Fruit fly (Drosophila melanogaster) whole organism, embryonic: ENCODE data around the gene CatB.
A peak's percentile ranks its signal among the peaks of the same experiment; 100 is the strongest.

ENCODE experiments used
- Blimp-1 ChIP-seq: fragments of 200-800 bp; sonication (Bioruptor generic); optimal IDR thresholded peaks from 3 replicates; lab custom pipeline; 2018; ENCODE audit warnings: missing biosample characterization, missing genetic modification characterization, mild to moderate bottlenecking, moderate library complexity, missing genetic modification reagents
- C15 ChIP-seq: fragments of 200-800 bp; sonication (Bioruptor generic); IDR thresholded peaks from 3 replicates; pipeline ENCODE4 v1.3.6; 2022; ENCODE audit warnings: missing biosample characterization, missing genetic modification characterization
- CG10321 ChIP-seq: fragments of 200-800 bp; sonication (Bioruptor generic); IDR thresholded peaks from 2 replicates; pipeline ENCODE4 v1.3.6; 2022; ENCODE audit warnings: missing biosample characterization, missing genetic modification characterization
- CG11398 ChIP-seq: fragments of 200-800 bp; sonication (Bioruptor generic); optimal IDR thresholded peaks from 2 replicates; lab custom pipeline; 2016; ENCODE audit warnings: missing biosample characterization, missing genetic modification characterization
- CG11504 ChIP-seq: fragments of 200-800 bp; sonication (Bioruptor generic); optimal IDR thresholded peaks from 3 replicates; lab custom pipeline; 2019; ENCODE audit warnings: missing biosample characterization, mild to moderate bottlenecking, missing genetic modification characterization, moderate library complexity
- CG12071 ChIP-seq: fragments of 200-800 bp; sonication (Bioruptor generic); optimal IDR thresholded peaks from 3 replicates; lab custom pipeline; 2018; ENCODE audit warnings: missing biosample characterization, mild to moderate bottlenecking, missing genetic modification characterization
- CG14667 ChIP-seq: fragments of 200-800 bp; sonication (Bioruptor generic); IDR thresholded peaks from 2 replicates; pipeline ENCODE4 v1.3.6; 2022; ENCODE audit warnings: missing biosample characterization, missing genetic modification characterization
- CG14965 ChIP-seq: fragments of 200-800 bp; sonication (Bioruptor generic); optimal IDR thresholded peaks from 2 replicates; lab custom pipeline; 2016; ENCODE audit warnings: missing biosample characterization, missing genetic modification characterization, borderline replicate concordance
- CG1529 ChIP-seq: fragments of 200-800 bp; sonication (Bioruptor generic); optimal IDR thresholded peaks from 3 replicates; lab custom pipeline; 2018; ENCODE audit warnings: missing biosample characterization, missing genetic modification characterization
- CG1602 ChIP-seq: fragments of 200-800 bp; sonication (Bioruptor generic); optimal IDR thresholded peaks from 3 replicates; lab custom pipeline; 2016; ENCODE audit warnings: missing biosample characterization, missing genetic modification characterization
- CG16813 ChIP-seq: fragments of 200-800 bp; sonication (Bioruptor generic); IDR thresholded peaks from 3 replicates; pipeline ENCODE4 v1.3.6; 2022; ENCODE audit warnings: missing biosample characterization, missing genetic modification characterization; ENCODE audit not compliant: partially characterized antibody
- CG17186 ChIP-seq: fragments of 200-800 bp; sonication (Bioruptor generic); optimal IDR thresholded peaks from 3 replicates; lab custom pipeline; 2017; ENCODE audit warnings: missing biosample characterization, missing genetic modification reagents, missing genetic modification characterization
- CG2116 ChIP-seq: fragments of 200-800 bp; sonication (Bioruptor generic); optimal IDR thresholded peaks from 3 replicates; lab custom pipeline; 2018; ENCODE audit warnings: missing biosample characterization, mild to moderate bottlenecking, missing genetic modification characterization
- CG2678 ChIP-seq: fragments of 200-800 bp; sonication (Bioruptor generic); optimal IDR thresholded peaks from 3 replicates; lab custom pipeline; 2019; ENCODE audit warnings: missing biosample characterization, mild to moderate bottlenecking, missing genetic modification characterization, moderate library complexity
- CG33557 ChIP-seq: fragments of 200-800 bp; sonication (Bioruptor generic); optimal IDR thresholded peaks from 2 replicates; lab custom pipeline; 2019; ENCODE audit warnings: missing biosample characterization, mild to moderate bottlenecking, missing genetic modification characterization, moderate library complexity
- CG42726 ChIP-seq: fragments of 200-800 bp; sonication (Bioruptor generic); IDR thresholded peaks from 2 replicates; pipeline ENCODE4 v1.3.6; 2022; ENCODE audit warnings: missing biosample characterization, missing genetic modification characterization; ENCODE audit not compliant: partially characterized antibody
- CG4282 ChIP-seq: fragments of 200-800 bp; sonication (Bioruptor generic); optimal IDR thresholded peaks from 2 replicates; lab custom pipeline; 2016; ENCODE audit warnings: missing biosample characterization, missing genetic modification characterization
- CG8765 ChIP-seq: fragments of 200-800 bp; sonication (Bioruptor generic); IDR thresholded peaks from 2 replicates; pipeline ENCODE4 v1.3.6; 2022; ENCODE audit warnings: missing biosample characterization, missing genetic modification characterization
- Dll ChIP-seq: fragments of 200-800 bp; sonication (Bioruptor generic); IDR thresholded peaks from 4 replicates; pipeline ENCODE4 v1.3.6; 2022; ENCODE audit warnings: missing biosample characterization, missing genetic modification characterization; ENCODE audit not compliant: partially characterized antibody
- Drgx ChIP-seq: fragments of 200-800 bp; sonication (Bioruptor generic); IDR thresholded peaks from 2 replicates; pipeline ENCODE4 v1.3.6; 2022; ENCODE audit warnings: missing biosample characterization, missing genetic modification characterization
- HmgZ ChIP-seq: fragments of 200-800 bp; sonication (Bioruptor generic); optimal IDR thresholded peaks from 2 replicates; lab custom pipeline; 2018; ENCODE audit warnings: missing biosample characterization, mild to moderate bottlenecking, missing genetic modification characterization
- Max ChIP-seq: fragments of 200-800 bp; sonication (Bioruptor generic); optimal IDR thresholded peaks from 2 replicates; lab custom pipeline; 2016; ENCODE audit warnings: missing biosample characterization, mild to moderate bottlenecking, missing genetic modification characterization
- Neu2 ChIP-seq: fragments of 200-800 bp; sonication (Bioruptor generic); optimal IDR thresholded peaks from 3 replicates; lab custom pipeline; 2016; ENCODE audit warnings: missing biosample characterization, missing genetic modification characterization, borderline replicate concordance
- Nf-YA ChIP-seq: fragments of 200-800 bp; sonication (Bioruptor generic); IDR thresholded peaks from 2 replicates; pipeline ENCODE4 v1.3.6; 2022; ENCODE audit warnings: missing biosample characterization, missing genetic modification characterization
- Xbp1 ChIP-seq: fragments of 200-800 bp; sonication (Bioruptor generic); optimal IDR thresholded peaks from 3 replicates; lab custom pipeline; 2016; ENCODE audit warnings: missing biosample characterization, mild to moderate bottlenecking, missing genetic modification characterization
- ab ChIP-seq: fragments of 200-800 bp; sonication (Bioruptor generic); optimal IDR thresholded peaks from 2 replicates; lab custom pipeline; 2016; ENCODE audit warnings: missing biosample characterization, missing genetic modification characterization
- ac ChIP-seq: fragments of 200-800 bp; sonication (Bioruptor generic); optimal IDR thresholded peaks from 3 replicates; lab custom pipeline; 2017; ENCODE audit warnings: missing biosample characterization, mild to moderate bottlenecking, missing genetic modification characterization
- amos ChIP-seq: fragments of 200-800 bp; sonication (Bioruptor generic); IDR thresholded peaks from 2 replicates; pipeline ENCODE4 v1.3.6; 2022; ENCODE audit warnings: missing biosample characterization, missing genetic modification characterization; ENCODE audit not compliant: partially characterized antibody
- ap ChIP-seq: fragments of 200-800 bp; sonication (Bioruptor generic); IDR thresholded peaks from 2 replicates; pipeline ENCODE4 v1.3.6; 2022; ENCODE audit warnings: missing biosample characterization, missing genetic modification characterization
- ara ChIP-seq: fragments of 200-800 bp; sonication (Bioruptor generic); IDR thresholded peaks from 2 replicates; pipeline ENCODE4 v1.3.6; 2022; ENCODE audit warnings: missing biosample characterization, missing genetic modification characterization
- bcd ChIP-seq: fragments of 200-800 bp; sonication (Bioruptor generic); optimal IDR thresholded peaks from 2 replicates; lab custom pipeline; 2017; ENCODE audit warnings: missing biosample characterization, mild to moderate bottlenecking, missing genetic modification characterization
- crol ChIP-seq: fragments of 200-800 bp; sonication (Bioruptor generic); IDR thresholded peaks from 2 replicates; pipeline ENCODE4 v1.3.6; 2022; ENCODE audit warnings: missing biosample characterization, missing genetic modification characterization
- cwo ChIP-seq: fragments of 200-800 bp; sonication (Bioruptor generic); optimal IDR thresholded peaks from 3 replicates; lab custom pipeline; 2017; ENCODE audit warnings: missing biosample characterization, missing genetic modification characterization, mild to moderate bottlenecking, moderate library complexity, missing genetic modification reagents
- dmrt11E ChIP-seq: fragments of 200-800 bp; sonication (Bioruptor generic); optimal IDR thresholded peaks from 3 replicates; lab custom pipeline; 2018; ENCODE audit warnings: missing biosample characterization, mild to moderate bottlenecking, missing genetic modification characterization, moderate library complexity
- eve ChIP-seq, 2 experiments: fragments of >200 bp; optimal IDR thresholded peaks; 2 replicates each; lab custom pipeline; 2017; ENCODE audit warnings: missing biosample characterization in 2 of 2, missing genetic modification characterization in 2 of 2
- fd3F ChIP-seq: fragments of 200-800 bp; sonication (Bioruptor generic); optimal IDR thresholded peaks from 2 replicates; lab custom pipeline; 2018; ENCODE audit warnings: missing biosample characterization, mild to moderate bottlenecking, missing genetic modification characterization, moderate library complexity
- jumu ChIP-seq: fragments of 200-800 bp; sonication (Bioruptor generic); optimal IDR thresholded peaks from 3 replicates; lab custom pipeline; 2016; ENCODE audit warnings: missing biosample characterization, missing genetic modification characterization
- knrl ChIP-seq: fragments of 200-800 bp; sonication (Bioruptor generic); IDR thresholded peaks from 3 replicates; pipeline ENCODE4 v1.3.6; 2022; ENCODE audit warnings: missing biosample characterization, missing genetic modification characterization; ENCODE audit not compliant: partially characterized antibody
- pita ChIP-seq: fragments of 200-800 bp; sonication (Bioruptor generic); optimal IDR thresholded peaks from 2 replicates; lab custom pipeline; 2017; ENCODE audit warnings: missing biosample characterization, mild to moderate bottlenecking, missing genetic modification characterization
- pnt ChIP-seq: fragments of 200-800 bp; sonication (Bioruptor generic); optimal IDR thresholded peaks from 3 replicates; lab custom pipeline; 2016; ENCODE audit warnings: missing biosample characterization, missing genetic modification characterization
- ranshi ChIP-seq: fragments of 200-800 bp; sonication (Bioruptor generic); IDR thresholded peaks from 2 replicates; pipeline ENCODE4 v1.3.6; 2022; ENCODE audit warnings: missing biosample characterization, missing genetic modification characterization
- sc ChIP-seq, 3 experiments: fragments of >200 bp in 2 of 3; fragments of 200-800 bp in 1 of 3; sonication (Bioruptor generic) in 1 of 3; optimal IDR thresholded peaks; 2 replicates in 2 of 3; 3 replicates in 1 of 3; lab custom pipeline; 2017; ENCODE audit warnings: mild to moderate bottlenecking in 1 of 3, missing biosample characterization in 1 of 3, missing genetic modification characterization in 1 of 3, missing genetic modification reagents in 1 of 3
- scrt ChIP-seq: fragments of 200-800 bp; sonication (Bioruptor generic); optimal IDR thresholded peaks from 2 replicates; lab custom pipeline; 2018; ENCODE audit warnings: missing biosample characterization, mild to moderate bottlenecking, missing genetic modification characterization, moderate library complexity
- slp2 ChIP-seq: fragments of 200-800 bp; sonication (Bioruptor generic); optimal IDR thresholded peaks from 2 replicates; lab custom pipeline; 2016; ENCODE audit warnings: missing biosample characterization, missing genetic modification characterization
- stc ChIP-seq: fragments of 200-800 bp; sonication (Bioruptor generic); IDR thresholded peaks from 2 replicates; pipeline ENCODE4 v1.3.6; 2022; ENCODE audit warnings: missing biosample characterization, missing genetic modification characterization
- unpg ChIP-seq: fragments of 200-800 bp; sonication (Bioruptor generic); optimal IDR thresholded peaks from 3 replicates; lab custom pipeline; 2018; ENCODE audit warnings: missing biosample characterization, mild to moderate bottlenecking, missing genetic modification characterization, moderate library complexity
- usp ChIP-seq: fragments of >200 bp; optimal IDR thresholded peaks from 2 replicates; lab custom pipeline; 2017; ENCODE audit warnings: missing biosample characterization, missing genetic modification characterization
- vfl ChIP-seq: fragments of 200-800 bp; sonication (Bioruptor generic); optimal IDR thresholded peaks from 2 replicates; lab custom pipeline; 2016; ENCODE audit warnings: missing biosample characterization, missing genetic modification characterization

Gene CatB

dm6 chr2L:8734998-8735397 lies 29.6 kb downstream of the CatB start:
- TF ChIP-seq CG11398 (GFP tag; lab: Kevin White, UChicago) (no peak), eve (GFP tag; optimal IDR thresholded peaks at IDR 0.05; lab: Kevin White, UChicago) (peak in 1 of 2 experiments; percentile 74), ara (GFP tag; lab: Robert Waterston, UW) (0 out of 2 replicates have a peak, but pooled peaks have one; percentile 24), ab (GFP tag; lab: Kevin White, UChicago) (no peak), CG2116 (GFP tag; lab: Kevin White, UChicago) (no peak), CG42726 (GFP tag; lab: Robert Waterston, UW) (no peak), slp2 (GFP tag; lab: Kevin White, UChicago) (no peak), Blimp-1 (peak; percentile 95), Drgx (no peak), ap (GFP tag; lab: Robert Waterston, UW) (no peak), Neu2 (no peak), C15 (GFP tag; lab: Robert Waterston, UW) (no peak), Max (GFP tag; lab: Kevin White, UChicago) (no peak)
- TF ChIP-seq, all 482 proteins: peak for 3

- TF ChIP-seq CG12071 (GFP tag; lab: Kevin White, UChicago) (peak; percentile 66), sc (optimal IDR thresholded peaks at IDR 0.05; lab: Kevin White, UChicago) (no peak), sc (GFP tag; optimal IDR thresholded peaks at IDR 0.05; lab: Kevin White, UChicago) (no peak), ranshi (GFP tag; lab: Robert Waterston, UW) (peak; percentile 52; the same call in 1 of the 2 replicates), jumu (no peak), CG1602 (no peak), CG4282 (GFP tag; lab: Kevin White, UChicago) (peak; percentile 3), CG10321 (no peak), Nf-YA (GFP tag; lab: Robert Waterston, UW) (no peak), fd3F (GFP tag; lab: Kevin White, UChicago) (no peak), CG1529 (no peak), Dll (GFP tag; lab: Robert Waterston, UW) (peak; percentile 55; the same call in 2 of the 4 replicates), HmgZ (tag; lab: Kevin White, UChicago) (peak; percentile 78), knrl (GFP tag; lab: Robert Waterston, UW) (no peak), pnt (GFP tag; lab: Kevin White, UChicago) (no peak), scrt (GFP tag; lab: Kevin White, UChicago) (peak; percentile 52), unpg (GFP tag; lab: Kevin White, UChicago) (no peak), CG33557 (peak; percentile 16), ara (GFP tag; lab: Robert Waterston, UW) (0 out of 2 replicates have a peak, but pooled peaks have one; percentile 28), CG8765 (GFP tag; lab: Robert Waterston, UW) (no peak; the same call in 1 of the 2 replicates), dmrt11E (tag; lab: Kevin White, UChicago) (no peak), CG17186 (no peak), CG14667 (GFP tag; lab: Robert Waterston, UW) (no peak), Xbp1 (GFP tag; lab: Kevin White, UChicago) (no peak), pita (GFP tag; lab: Kevin White, UChicago) (no peak), vfl (GFP tag; lab: Kevin White, UChicago) (peak; percentile 7), bcd (GFP tag; lab: Kevin White, UChicago) (no peak), amos (peak; percentile 48; the same call in 1 of the 2 replicates), crol (GFP tag; lab: Robert Waterston, UW) (0 out of 2 replicates have a peak, but pooled peaks have one; percentile 6), CG14965 (GFP tag; lab: Kevin White, UChicago) (no peak), CG2678 (tag; lab: Kevin White, UChicago) (peak; percentile 37), CG16813 (GFP tag; lab: Robert Waterston, UW) (no peak), CG11504 (tag; lab: Kevin White, UChicago) (peak; percentile 2), CG11398 (GFP tag; lab: Kevin White, UChicago) (no peak), cwo (peak; percentile 72), ac (no peak), stc (peak; percentile 72; the same call in 1 of the 2 replicates), usp (GFP tag; lab: Kevin White, UChicago) (no peak), Drgx (0 out of 2 replicates have a peak, but pooled peaks have one; percentile 17)
Measured at dm6 chr2L:8735572-8735996, 30.2 kb downstream of the CatB start.
